Fruit fly (Drosophila melanogaster) whole organism, embryonic: ENCODE results near the gene mld.

Experiments
- BEAF-32 ChIP-seq: fragments of 200-800 bp; sonication (Bioruptor generic); optimal IDR thresholded peaks from 3 replicates; lab custom pipeline; 2017; ENCODE audit warnings: missing biosample characterization, missing genetic modification characterization, mild to moderate bottlenecking, moderate library complexity, missing genetic modification reagents
- Bdp1 ChIP-seq: fragments of 200-800 bp; sonication (Bioruptor generic); optimal IDR thresholded peaks from 3 replicates; lab custom pipeline; 2016; ENCODE audit warnings: missing biosample characterization, missing genetic modification characterization
- CG10366 ChIP-seq: fragments of 200-800 bp; sonication (Bioruptor generic); IDR thresholded peaks from 2 replicates; pipeline ENCODE4 v1.3.6; 2022; ENCODE audit warnings: missing biosample characterization, missing genetic modification characterization
- CG12104 ChIP-seq: fragments of 200-800 bp; sonication (Bioruptor generic); optimal IDR thresholded peaks from 3 replicates; lab custom pipeline; 2016; ENCODE audit warnings: missing biosample characterization, missing genetic modification characterization
- CG13424 ChIP-seq: fragments of 200-800 bp; sonication (Bioruptor generic); optimal IDR thresholded peaks from 2 replicates; lab custom pipeline; 2019; ENCODE audit warnings: missing biosample characterization, mild to moderate bottlenecking, missing genetic modification characterization, moderate library complexity
- CG1647 ChIP-seq: fragments of 200-800 bp; sonication (Bioruptor generic); optimal IDR thresholded peaks from 3 replicates; lab custom pipeline; 2016; ENCODE audit warnings: missing biosample characterization, missing genetic modification characterization
- CG17802 ChIP-seq: fragments of 200-800 bp; sonication (Bioruptor generic); optimal IDR thresholded peaks from 2 replicates; lab custom pipeline; 2018; ENCODE audit warnings: missing biosample characterization, mild to moderate bottlenecking, missing genetic modification characterization, moderate library complexity
- CG1832 ChIP-seq: fragments of 200-800 bp; sonication (Bioruptor generic); optimal IDR thresholded peaks from 2 replicates; lab custom pipeline; 2017; ENCODE audit warnings: missing biosample characterization, mild to moderate bottlenecking, missing genetic modification characterization, inconsistent platforms
- CG18619 ChIP-seq: fragments of 200-800 bp; sonication (Bioruptor generic); optimal IDR thresholded peaks from 3 replicates; lab custom pipeline; 2017; ENCODE audit warnings: missing biosample characterization, mild to moderate bottlenecking, missing genetic modification characterization
- CG34422 ChIP-seq: fragments of 200-800 bp; sonication (Bioruptor generic); IDR thresholded peaks from 3 replicates; pipeline ENCODE4 v1.3.6; 2022; ENCODE audit warnings: missing biosample characterization, missing genetic modification characterization
- CG4282 ChIP-seq: fragments of 200-800 bp; sonication (Bioruptor generic); optimal IDR thresholded peaks from 2 replicates; lab custom pipeline; 2016; ENCODE audit warnings: missing biosample characterization, missing genetic modification characterization
- CG7556 ChIP-seq: fragments of 200-800 bp; sonication (Bioruptor generic); optimal IDR thresholded peaks from 2 replicates; lab custom pipeline; 2017; ENCODE audit warnings: missing biosample characterization, mild to moderate bottlenecking, missing genetic modification characterization
- CG7745 ChIP-seq: fragments of 200-800 bp; sonication (Bioruptor generic); optimal IDR thresholded peaks from 2 replicates; lab custom pipeline; 2018; ENCODE audit warnings: missing biosample characterization, mild to moderate bottlenecking, missing genetic modification characterization, moderate library complexity
- CG8765 ChIP-seq: fragments of 200-800 bp; sonication (Bioruptor generic); IDR thresholded peaks from 2 replicates; pipeline ENCODE4 v1.3.6; 2022; ENCODE audit warnings: missing biosample characterization, missing genetic modification characterization
- CG9215 ChIP-seq: fragments of 200-800 bp; sonication (Bioruptor generic); IDR thresholded peaks from 2 replicates; pipeline ENCODE4 v1.3.6; 2022; ENCODE audit warnings: missing biosample characterization, missing genetic modification characterization
- Fer1 ChIP-seq: fragments of 200-800 bp; sonication (Bioruptor generic); optimal IDR thresholded peaks from 2 replicates; lab custom pipeline; 2017; ENCODE audit warnings: missing biosample characterization, mild to moderate bottlenecking, missing genetic modification characterization
- Hey ChIP-seq: fragments of 200-800 bp; sonication (Bioruptor generic); optimal IDR thresholded peaks from 3 replicates; lab custom pipeline; 2018; ENCODE audit warnings: missing biosample characterization, mild to moderate bottlenecking, missing genetic modification characterization
- HmgD ChIP-seq: fragments of 200-800 bp; sonication (Bioruptor generic); optimal IDR thresholded peaks from 3 replicates; lab custom pipeline; 2016; ENCODE audit warnings: missing biosample characterization, missing genetic modification characterization
- MTF-1 ChIP-seq: fragments of 200-800 bp; sonication (Bioruptor generic); optimal IDR thresholded peaks from 2 replicates; lab custom pipeline; 2018; ENCODE audit warnings: missing biosample characterization, mild to moderate bottlenecking, missing genetic modification characterization, borderline replicate concordance
- Myb ChIP-seq: fragments of 200-800 bp; sonication (Bioruptor generic); optimal IDR thresholded peaks from 2 replicates; lab custom pipeline; 2016; ENCODE audit warnings: missing biosample characterization, missing genetic modification characterization
- Rx ChIP-seq: fragments of 200-800 bp; sonication (Bioruptor generic); IDR thresholded peaks from 2 replicates; pipeline ENCODE4 v1.3.6; 2022; ENCODE audit warnings: missing biosample characterization, missing genetic modification characterization
- Sry-β ChIP-seq: fragments of 200-800 bp; sonication (Bioruptor generic); optimal IDR thresholded peaks from 2 replicates; lab custom pipeline; 2018; ENCODE audit warnings: missing biosample characterization, mild to moderate bottlenecking, missing genetic modification characterization, moderate library complexity
- bbx ChIP-seq: fragments of 200-800 bp; sonication (Bioruptor generic); IDR thresholded peaks from 2 replicates; pipeline ENCODE4 v1.3.6; 2022; ENCODE audit warnings: missing biosample characterization, missing genetic modification characterization; ENCODE audit not compliant: partially characterized antibody
- bigmax ChIP-seq: fragments of 200-800 bp; sonication (Bioruptor generic); optimal IDR thresholded peaks from 2 replicates; lab custom pipeline; 2018; ENCODE audit warnings: missing biosample characterization, mild to moderate bottlenecking, missing genetic modification characterization
- chinmo ChIP-seq: fragments of 200-800 bp; sonication (Bioruptor generic); IDR thresholded peaks from 4 replicates; pipeline ENCODE4 v1.3.6; 2022; ENCODE audit warnings: missing biosample characterization, missing genetic modification characterization; ENCODE audit not compliant: partially characterized antibody
- ci ChIP-seq: fragments of 200-800 bp; sonication (Bioruptor generic); IDR thresholded peaks from 3 replicates; pipeline ENCODE4 v1.3.6; 2022; ENCODE audit warnings: missing biosample characterization, missing genetic modification characterization
- corto ChIP-seq: fragments of 200-800 bp; sonication (Bioruptor generic); optimal IDR thresholded peaks from 2 replicates; lab custom pipeline; 2016; ENCODE audit warnings: missing biosample characterization, mild to moderate bottlenecking, missing genetic modification characterization, moderate library complexity
- dmrt11E ChIP-seq: fragments of 200-800 bp; sonication (Bioruptor generic); optimal IDR thresholded peaks from 3 replicates; lab custom pipeline; 2018; ENCODE audit warnings: missing biosample characterization, mild to moderate bottlenecking, missing genetic modification characterization, moderate library complexity
- ewg ChIP-seq: fragments of 200-800 bp; sonication (Bioruptor generic); optimal IDR thresholded peaks from 3 replicates; lab custom pipeline; 2017; ENCODE audit warnings: mild to moderate bottlenecking, missing biosample characterization, missing genetic modification reagents, missing genetic modification characterization
- eyg ChIP-seq: fragments of 200-800 bp; sonication (Bioruptor generic); optimal IDR thresholded peaks from 3 replicates; lab custom pipeline; 2016; ENCODE audit warnings: missing biosample characterization, missing genetic modification characterization
- fd102C ChIP-seq: fragments of 200-800 bp; sonication (Bioruptor generic); optimal IDR thresholded peaks from 2 replicates; lab custom pipeline; 2018; ENCODE audit warnings: missing biosample characterization, mild to moderate bottlenecking, missing genetic modification characterization, moderate library complexity
- gcm2 ChIP-seq: fragments of 200-800 bp; sonication (Bioruptor generic); optimal IDR thresholded peaks from 2 replicates; lab custom pipeline; 2016; ENCODE audit warnings: missing biosample characterization, missing genetic modification characterization
- gsb-n ChIP-seq: fragments of 200-800 bp; sonication (Bioruptor generic); optimal IDR thresholded peaks from 3 replicates; lab custom pipeline; 2018; ENCODE audit warnings: missing biosample characterization, mild to moderate bottlenecking, missing genetic modification characterization
- hth ChIP-seq: fragments of >200 bp; optimal IDR thresholded peaks from 2 replicates; lab custom pipeline; 2017; ENCODE audit warnings: inconsistent platforms
- jing ChIP-seq: fragments of 200-800 bp; sonication (Bioruptor generic); optimal IDR thresholded peaks from 2 replicates; lab custom pipeline; 2018; ENCODE audit warnings: missing biosample characterization, mild to moderate bottlenecking, missing genetic modification characterization
- kni ChIP-seq: fragments of 200-800 bp; sonication (Bioruptor generic); optimal IDR thresholded peaks from 3 replicates; lab custom pipeline; 2017; ENCODE audit warnings: mild to moderate bottlenecking, missing biosample characterization, missing genetic modification reagents, missing genetic modification characterization
- mld ChIP-seq: fragments of 200-800 bp; sonication (Bioruptor generic); IDR thresholded peaks from 3 replicates; pipeline ENCODE4 v1.3.6; 2022; ENCODE audit warnings: missing biosample characterization, missing genetic modification characterization; ENCODE audit not compliant: partially characterized antibody
- oc ChIP-seq: fragments of 200-800 bp; sonication (Bioruptor generic); optimal IDR thresholded peaks from 2 replicates; lab custom pipeline; 2018; ENCODE audit warnings: missing biosample characterization, mild to moderate bottlenecking, missing genetic modification characterization, moderate library complexity
- onecut ChIP-seq: fragments of 200-800 bp; sonication (Bioruptor generic); IDR thresholded peaks from 2 replicates; pipeline ENCODE4 v1.3.6; 2022; ENCODE audit warnings: missing biosample characterization, missing genetic modification characterization
- p53 ChIP-seq: fragments of 200-800 bp; sonication (Bioruptor generic); optimal IDR thresholded peaks from 2 replicates; lab custom pipeline; 2016; ENCODE audit warnings: missing biosample characterization, missing genetic modification characterization
- pita ChIP-seq: fragments of 200-800 bp; sonication (Bioruptor generic); optimal IDR thresholded peaks from 2 replicates; lab custom pipeline; 2017; ENCODE audit warnings: missing biosample characterization, mild to moderate bottlenecking, missing genetic modification characterization
- pnt ChIP-seq: fragments of 200-800 bp; sonication (Bioruptor generic); optimal IDR thresholded peaks from 3 replicates; lab custom pipeline; 2016; ENCODE audit warnings: missing biosample characterization, missing genetic modification characterization
- sc ChIP-seq, 3 experiments: fragments of >200 bp in 2 of 3; fragments of 200-800 bp in 1 of 3; sonication (Bioruptor generic) in 1 of 3; optimal IDR thresholded peaks; 2 replicates in 2 of 3; 3 replicates in 1 of 3; lab custom pipeline; 2017; ENCODE audit warnings: mild to moderate bottlenecking in 1 of 3, missing biosample characterization in 1 of 3, missing genetic modification characterization in 1 of 3, missing genetic modification reagents in 1 of 3
- sd ChIP-seq: fragments of 200-800 bp; sonication (Bioruptor generic); optimal IDR thresholded peaks from 3 replicates; lab custom pipeline; 2018; ENCODE audit warnings: missing biosample characterization, mild to moderate bottlenecking, missing genetic modification characterization, moderate library complexity
- stc ChIP-seq: fragments of 200-800 bp; sonication (Bioruptor generic); IDR thresholded peaks from 2 replicates; pipeline ENCODE4 v1.3.6; 2022; ENCODE audit warnings: missing biosample characterization, missing genetic modification characterization
- tup ChIP-seq: fragments of 200-800 bp; sonication (Bioruptor generic); optimal IDR thresholded peaks from 2 replicates; lab custom pipeline; 2016; ENCODE audit warnings: missing biosample characterization, mild to moderate bottlenecking, missing genetic modification characterization, moderate library complexity
- tx ChIP-seq: fragments of 200-800 bp; sonication (Bioruptor generic); optimal IDR thresholded peaks from 2 replicates; lab custom pipeline; 2016; ENCODE audit warnings: missing biosample characterization, missing genetic modification characterization
- unc-4 ChIP-seq: fragments of 200-800 bp; sonication (Bioruptor generic); IDR thresholded peaks from 2 replicates; pipeline ENCODE4 v1.3.6; 2022; ENCODE audit warnings: missing biosample characterization, missing genetic modification characterization; ENCODE audit not compliant: partially characterized antibody
- zen ChIP-seq: fragments of 200-800 bp; sonication (Bioruptor generic); optimal IDR thresholded peaks from 3 replicates; lab custom pipeline; 2018; ENCODE audit warnings: missing biosample characterization, mild to moderate bottlenecking, missing genetic modification characterization, moderate library complexity

Gene mld

DNA sequence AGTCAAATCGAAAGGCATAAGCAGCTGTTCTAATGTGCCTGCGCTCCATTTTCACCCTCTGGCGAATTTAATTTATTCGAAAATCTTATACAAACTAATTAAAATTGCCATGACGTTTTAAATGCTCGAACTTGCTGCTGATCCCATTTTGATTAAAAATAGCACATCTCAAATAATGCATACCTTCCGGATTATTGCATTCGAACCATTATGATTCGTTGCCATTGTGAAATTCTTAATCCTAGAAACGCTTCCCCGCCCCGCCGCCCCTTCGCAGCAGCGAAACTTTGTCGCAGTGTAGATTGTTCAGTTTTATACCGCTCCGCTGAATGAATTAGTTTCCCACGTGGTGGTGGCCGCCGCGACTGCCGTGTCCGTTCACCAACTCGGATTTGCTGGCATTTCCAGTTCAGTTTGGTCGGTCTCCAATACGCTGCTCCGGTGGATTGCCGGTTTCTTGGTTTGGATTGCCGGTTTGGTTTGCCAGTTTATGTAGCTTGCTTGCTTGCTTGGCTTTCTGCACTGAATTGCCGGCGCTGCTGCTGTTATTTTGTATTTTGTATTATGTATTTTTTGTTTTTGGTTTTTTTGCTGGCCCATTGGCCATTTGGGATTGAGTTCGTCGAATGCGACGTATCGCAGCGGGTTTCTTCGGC is 13.2 kb downstream of the mld start (continued):
- TF ChIP-seq CG9215 (GFP tag; lab: Robert Waterston, UW) (no peak), sd (tag; lab: Kevin White, UChicago) (no peak), CG13424 (tag; lab: Kevin White, UChicago) (peak; percentile 19), corto (no peak), oc (tag; lab: Kevin White, UChicago) (peak; percentile 26), dmrt11E (tag; lab: Kevin White, UChicago) (peak; percentile 4), unc-4 (no peak), CG7745 (tag; lab: Kevin White, UChicago) (no peak), hth (lab: Kevin White, UChicago) (no peak), jing (GFP tag; lab: Kevin White, UChicago) (no peak), sc (optimal IDR thresholded peaks at IDR 0.05; lab: Kevin White, UChicago) (no peak), sc (GFP tag; optimal IDR thresholded peaks at IDR 0.05; lab: Kevin White, UChicago) (no peak), CG12104 (GFP tag; lab: Kevin White, UChicago) (no peak), CG4282 (GFP tag; lab: Kevin White, UChicago) (no peak), ci (GFP tag; lab: Robert Waterston, UW) (no peak), CG17802 (tag; lab: Kevin White, UChicago) (no peak), gsb-n (tag; lab: Kevin White, UChicago) (no peak), chinmo (GFP tag; lab: Robert Waterston, UW) (0 out of 4 replicates have a peak, but pooled peaks have one; percentile 51), Sry-β (GFP tag; lab: Kevin White, UChicago) (no peak), gcm2 (GFP tag; lab: Kevin White, UChicago) (no peak), CG10366 (GFP tag; lab: Robert Waterston, UW) (no peak), Hey (no peak), onecut (GFP tag; lab: Robert Waterston, UW) (no peak), pita (GFP tag; lab: Kevin White, UChicago) (no peak), p53 (no peak), tup (GFP tag; lab: Kevin White, UChicago) (no peak), bigmax (GFP tag; lab: Kevin White, UChicago) (no peak), CG7556 (GFP tag; lab: Kevin White, UChicago) (peak; percentile 32), pnt (no peak), mld (GFP tag; lab: Robert Waterston, UW) (no peak), kni (no peak), zen (tag; lab: Kevin White, UChicago) (no peak), CG1832 (GFP tag; lab: Kevin White, UChicago) (no peak), CG18619 (GFP tag; lab: Kevin White, UChicago) (peak; percentile 7), Rx (GFP tag; lab: Robert Waterston, UW) (no peak), Fer1 (peak; percentile 21), eyg (no peak), CG1647 (GFP tag; lab: Kevin White, UChicago) (no peak), CG8765 (no peak), bbx (no peak), fd102C (GFP tag; lab: Kevin White, UChicago) (no peak), tx (GFP tag; lab: Kevin White, UChicago) (no peak), ewg (GFP tag; lab: Kevin White, UChicago) (peak; percentile 26), Myb (GFP tag; lab: Kevin White, UChicago) (no peak), MTF-1 (no peak), HmgD (GFP tag; lab: Kevin White, UChicago) (no peak), Bdp1 (GFP tag; lab: Kevin White, UChicago) (no peak), BEAF-32 (GFP tag; lab: Kevin White, UChicago) (no peak), CG34422 (GFP tag; lab: Robert Waterston, UW) (peak; percentile 46; the same call in 1 of the 3 replicates), stc (GFP tag; lab: Robert Waterston, UW) (no peak)
